Worm (Caenorhabditis elegans) whole organism, mixed stage, embryonic: Measurements from ENCODE around the gene C35A5.3.

ENCODE experiments used
- M03D4.4 ChIP-seq: sonication (generic microtip); optimal IDR thresholded peaks from 2 replicates; lab custom pipeline; 2017; ENCODE audit warnings: mild to moderate bottlenecking, missing genetic modification characterization, missing compliant biosample characterization
- bed-3 ChIP-seq: fragments of 200-800 bp; sonication (Bioruptor generic); optimal IDR thresholded peaks from 3 replicates; lab custom pipeline; 2018; ENCODE audit warnings: mild to moderate bottlenecking, missing genetic modification characterization, moderate library complexity, missing compliant biosample characterization
- ceh-39 ChIP-seq: fragments of 150-350 bp; optimal IDR thresholded peaks from 2 replicates; lab custom pipeline; 2014; ENCODE audit warnings: missing biosample characterization, missing genetic modification characterization
- ceh-43 ChIP-seq: fragments of 200-800 bp; sonication (Bioruptor generic); optimal IDR thresholded peaks from 2 replicates; lab custom pipeline; 2018; ENCODE audit warnings: mild to moderate bottlenecking, missing genetic modification characterization, moderate library complexity, missing compliant biosample characterization
- drap-1 ChIP-seq: fragments of 200-800 bp; sonication (Bioruptor generic); optimal IDR thresholded peaks from 3 replicates; lab custom pipeline; 2018; ENCODE audit warnings: mild to moderate bottlenecking, missing genetic modification characterization, missing compliant biosample characterization
- elt-1 ChIP-seq: sonication (generic microtip); optimal IDR thresholded peaks from 2 replicates; lab custom pipeline; 2017; ENCODE audit warnings: missing genetic modification characterization, mild to moderate bottlenecking, missing compliant biosample characterization, antibody characterized with exemption, moderate library complexity, borderline replicate concordance; ENCODE audit not compliant: insufficient read depth
- flh-1 ChIP-seq: fragments of 200-800 bp; sonication (Bioruptor generic); optimal IDR thresholded peaks from 2 replicates; lab custom pipeline; 2018; ENCODE audit warnings: mild to moderate bottlenecking, missing genetic modification characterization, moderate library complexity, missing compliant biosample characterization
- hlh-1 ChIP-seq: fragments of 150-350 bp; optimal IDR thresholded peaks from 2 replicates; lab custom pipeline; 2014; ENCODE audit warnings: missing biosample characterization, missing genetic modification reagents, missing genetic modification characterization
- lin-13 ChIP-seq: fragments of 150-350 bp; optimal IDR thresholded peaks from 2 replicates; lab custom pipeline; 2014; ENCODE audit warnings: missing biosample characterization, missing genetic modification characterization
- lin-32 ChIP-seq: fragments of 200-800 bp; sonication (Bioruptor generic); optimal IDR thresholded peaks from 2 replicates; lab custom pipeline; 2018; ENCODE audit warnings: mild to moderate bottlenecking, missing genetic modification characterization, missing compliant biosample characterization
- lsy-2 ChIP-seq: fragments of 150-350 bp; optimal IDR thresholded peaks from 2 replicates; lab custom pipeline; 2014; ENCODE audit warnings: missing biosample characterization, missing genetic modification characterization
- mab-5 ChIP-seq: fragments of 150-350 bp; optimal IDR thresholded peaks from 2 replicates; lab custom pipeline; 2014; ENCODE audit warnings: missing biosample characterization, missing genetic modification characterization
- mep-1 ChIP-seq: fragments of 150-350 bp; optimal IDR thresholded peaks from 2 replicates; lab custom pipeline; 2017; ENCODE audit warnings: missing biosample characterization, missing genetic modification reagents, missing genetic modification characterization, inconsistent platforms
- mls-2 ChIP-seq: sonication (generic microtip); optimal IDR thresholded peaks from 2 replicates; lab custom pipeline; 2016; ENCODE audit warnings: mild to moderate bottlenecking, missing genetic modification characterization, moderate library complexity, missing compliant biosample characterization
- nhr-12 ChIP-seq: fragments of 150-350 bp; optimal IDR thresholded peaks from 2 replicates; lab custom pipeline; 2014; ENCODE audit warnings: missing biosample characterization, missing genetic modification characterization
- nhr-2 ChIP-seq: fragments of 150-350 bp; optimal IDR thresholded peaks from 2 replicates; lab custom pipeline; 2014; ENCODE audit warnings: missing biosample characterization, missing genetic modification characterization
- nhr-237 ChIP-seq: fragments of 150-350 bp; optimal IDR thresholded peaks from 2 replicates; lab custom pipeline; 2014; ENCODE audit warnings: missing biosample characterization, missing genetic modification characterization
- nhr-28 ChIP-seq: fragments of 150-350 bp; optimal IDR thresholded peaks from 2 replicates; lab custom pipeline; 2014; ENCODE audit warnings: missing biosample characterization, missing genetic modification characterization
- nhr-76 ChIP-seq: sonication (generic microtip); optimal IDR thresholded peaks from 2 replicates; lab custom pipeline; 2017; ENCODE audit warnings: missing biosample characterization, missing genetic modification characterization
- pha-4 ChIP-seq: fragments of 150-350 bp; optimal IDR thresholded peaks from 2 replicates; lab custom pipeline; 2018; ENCODE audit warnings: missing biosample characterization, missing genetic modification reagents, missing genetic modification characterization
- sem-2 ChIP-seq: fragments of 200-800 bp; sonication (Bioruptor generic); optimal IDR thresholded peaks from 2 replicates; lab custom pipeline; 2018; ENCODE audit warnings: mild to moderate bottlenecking, missing genetic modification characterization, missing compliant biosample characterization
- snpc-4 ChIP-seq: fragments of 150-350 bp; optimal IDR thresholded peaks from 2 replicates; lab custom pipeline; 2014; ENCODE audit warnings: missing biosample characterization, missing genetic modification characterization
- sptf-1 ChIP-seq: sonication (generic microtip); optimal IDR thresholded peaks from 2 replicates; lab custom pipeline; 2017; ENCODE audit warnings: mild to moderate bottlenecking, missing genetic modification characterization, moderate library complexity, missing compliant biosample characterization
- unc-120 ChIP-seq: sonication (generic microtip); optimal IDR thresholded peaks from 2 replicates; lab custom pipeline; 2017; ENCODE audit warnings: missing genetic modification characterization, missing compliant biosample characterization; ENCODE audit not compliant: poor library complexity, severe bottlenecking
- unc-39 ChIP-seq: fragments of 150-350 bp; optimal IDR thresholded peaks from 2 replicates; lab custom pipeline; 2014; ENCODE audit warnings: missing biosample characterization, missing genetic modification characterization
- unc-62 ChIP-seq: fragments of 150-350 bp; optimal IDR thresholded peaks from 2 replicates; lab custom pipeline; 2014; ENCODE audit warnings: missing biosample characterization, missing genetic modification reagents, missing genetic modification characterization
- ztf-11 ChIP-seq: fragments of 150-350 bp; optimal IDR thresholded peaks from 2 replicates; lab custom pipeline; 2014; ENCODE audit warnings: missing biosample characterization, missing genetic modification characterization

Gene C35A5.3

ce11 chrV:10460685-10461084 is 40.5 kb downstream of the C35A5.3 start:
- no peak for TF ChIP-seq lin-32
- TF ChIP-seq drap-1 (GFP tag; lab: Kevin White, UChicago): no peak
- no peak for TF ChIP-seq unc-62 (GFP tag; lab: Kevin White, UChicago)
- no peak for TF ChIP-seq elt-1 (tag; lab: Kevin White, UChicago)
- no peak for TF ChIP-seq unc-120
- no peak for TF ChIP-seq mls-2 (tag; lab: Kevin White, UChicago)
- no peak for TF ChIP-seq bed-3 (GFP tag; lab: Kevin White, UChicago)
- TF ChIP-seq M03D4.4 (tag; lab: Kevin White, UChicago): no peak
- no peak for TF ChIP-seq snpc-4 (tag; lab: Kevin White, UChicago)
- no peak for TF ChIP-seq mep-1
- no peak for TF ChIP-seq lsy-2 (tag; lab: Kevin White, UChicago)
- TF ChIP-seq pha-4 (tag; lab: Kevin White, UChicago): no peak
- TF ChIP-seq nhr-2 (tag; lab: Kevin White, UChicago): no peak
- no peak for TF ChIP-seq ceh-39 (tag; lab: Kevin White, UChicago)
- no peak for TF ChIP-seq hlh-1 (tag; lab: Kevin White, UChicago)
- no peak for TF ChIP-seq nhr-76 (tag; lab: Kevin White, UChicago)
- TF ChIP-seq unc-39: no peak
- no peak for TF ChIP-seq nhr-28
- no peak for TF ChIP-seq sem-2 (GFP tag; lab: Kevin White, UChicago)
- TF ChIP-seq lin-13 (tag; lab: Kevin White, UChicago): no peak

- TF ChIP-seq pha-4 (tag; lab: Kevin White, UChicago) (no peak), nhr-237 (no peak), sptf-1 (no peak), unc-120 (no peak)
- TF ChIP-seq, all 35 proteins: peak for 0
Measured at ce11 chrV:10457247-10457646, 43.9 kb downstream of the C35A5.3 start, which contains the start of gene F22E12.1. Gene F22E12.1, minus strand, starts transcription at chrV:10457347.

- TF ChIP-seq mab-5 (tag; lab: Kevin White, UChicago): no peak
- TF ChIP-seq sem-2 (GFP tag; lab: Kevin White, UChicago): no peak
- no peak for TF ChIP-seq ztf-11 (tag; lab: Kevin White, UChicago)
- TF ChIP-seq nhr-237: no peak
- no peak for TF ChIP-seq snpc-4 (tag; lab: Kevin White, UChicago)
- TF ChIP-seq lin-32: no peak
- TF ChIP-seq flh-1 (GFP tag; lab: Kevin White, UChicago): no peak
- no peak for TF ChIP-seq drap-1 (GFP tag; lab: Kevin White, UChicago)
- TF ChIP-seq ceh-43 (GFP tag; lab: Kevin White, UChicago): no peak
- no peak for TF ChIP-seq nhr-28
- no peak for TF ChIP-seq mep-1
- no peak for TF ChIP-seq lsy-2 (tag; lab: Kevin White, UChicago)
- no peak for TF ChIP-seq nhr-76 (tag; lab: Kevin White, UChicago)
- no peak for TF ChIP-seq nhr-12 (tag; lab: Kevin White, UChicago)
- no peak for TF ChIP-seq M03D4.4 (tag; lab: Kevin White, UChicago)
- no peak for TF ChIP-seq nhr-2 (tag; lab: Kevin White, UChicago)
Measured at ce11 chrV:10453466-10453865, 47.7 kb downstream of the C35A5.3 start, which contains the start of gene Y32F6A.5. Gene Y32F6A.5, minus strand, starts transcription at chrV:10453605.
